Worm (Caenorhabditis elegans) whole organism, late embryonic: ENCODE measurements around the gene K09F6.11.
A peak's percentile ranks its signal among the peaks of the same experiment; 100 is the strongest.

Experiments used
- F13H6.1 ChIP-seq: sonication (generic microtip); optimal IDR thresholded peaks from 2 replicates; lab custom pipeline; 2016; ENCODE audit warnings: missing genetic modification characterization, missing compliant biosample characterization
- K09A11.1 ChIP-seq: sonication (generic microtip); optimal IDR thresholded peaks from 2 replicates; lab custom pipeline; 2017; ENCODE audit warnings: antibody characterized with exemption, mild to moderate bottlenecking, missing genetic modification characterization, missing compliant biosample characterization; ENCODE audit not compliant: insufficient read depth
- T23F11.4 ChIP-seq: fragments of 200-800 bp; sonication (Bioruptor generic); optimal IDR thresholded peaks from 2 replicates; lab custom pipeline; 2018; ENCODE audit warnings: mild to moderate bottlenecking, missing genetic modification characterization, missing compliant biosample characterization
- Y22D7AL.16 ChIP-seq: sonication (generic microtip); optimal IDR thresholded peaks from 2 replicates; lab custom pipeline; 2016; ENCODE audit warnings: missing genetic modification characterization, missing compliant biosample characterization
- ceh-14 ChIP-seq: sonication (generic microtip); optimal IDR thresholded peaks from 2 replicates; lab custom pipeline; 2016; ENCODE audit warnings: missing genotype, missing genetic modification characterization, missing compliant biosample characterization
- ceh-6 ChIP-seq: fragments of 200-800 bp; sonication (Bioruptor generic); optimal IDR thresholded peaks from 2 replicates; lab custom pipeline; 2018; ENCODE audit warnings: mild to moderate bottlenecking, missing genetic modification characterization, missing compliant biosample characterization
- ceh-9 ChIP-seq: sonication (generic microtip); optimal IDR thresholded peaks from 2 replicates; lab custom pipeline; 2016; ENCODE audit warnings: mild to moderate bottlenecking, missing genetic modification characterization, inconsistent platforms, missing compliant biosample characterization
- dmd-4 ChIP-seq: sonication (generic microtip); optimal IDR thresholded peaks from 2 replicates; lab custom pipeline; 2016; ENCODE audit warnings: borderline replicate concordance, missing genetic modification characterization, missing compliant biosample characterization
- elt-2 ChIP-seq: sonication (generic microtip); optimal IDR thresholded peaks from 2 replicates; lab custom pipeline; 2016; ENCODE audit warnings: missing genetic modification reagents, missing genetic modification characterization, missing compliant biosample characterization
- ets-4 ChIP-seq: sonication (generic microtip); optimal IDR thresholded peaks from 2 replicates; lab custom pipeline; 2016; ENCODE audit warnings: missing genetic modification characterization, missing compliant biosample characterization
- fax-1 ChIP-seq: sonication (generic microtip); optimal IDR thresholded peaks from 2 replicates; lab custom pipeline; 2016; ENCODE audit warnings: missing genotype, missing genetic modification characterization, missing compliant biosample characterization
- fkh-10 ChIP-seq: fragments of 150-350 bp; optimal IDR thresholded peaks from 2 replicates; lab custom pipeline; 2014; ENCODE audit warnings: missing biosample characterization, missing genetic modification reagents, missing genetic modification characterization
- fkh-6 ChIP-seq: sonication (generic microtip); optimal IDR thresholded peaks from 2 replicates; lab custom pipeline; 2016; ENCODE audit warnings: missing genetic modification characterization, missing compliant biosample characterization
- hlh-13 ChIP-seq: fragments of 200-800 bp; sonication (Bioruptor generic); optimal IDR thresholded peaks from 2 replicates; lab custom pipeline; 2018; ENCODE audit warnings: mild to moderate bottlenecking, missing genetic modification characterization, missing compliant biosample characterization
- hlh-6 ChIP-seq: sonication (generic microtip); optimal IDR thresholded peaks from 2 replicates; lab custom pipeline; 2016; ENCODE audit warnings: missing genotype, missing genetic modification characterization, missing compliant biosample characterization
- hlh-8 ChIP-seq: sonication (generic microtip); optimal IDR thresholded peaks from 2 replicates; lab custom pipeline; 2016; ENCODE audit warnings: missing genotype, missing genetic modification characterization, missing compliant biosample characterization
- lim-6 ChIP-seq: sonication (generic microtip); optimal IDR thresholded peaks from 2 replicates; lab custom pipeline; 2016; ENCODE audit warnings: missing genetic modification characterization, missing compliant biosample characterization
- lin-11 ChIP-seq: fragments of 200-800 bp; sonication (Bioruptor generic); optimal IDR thresholded peaks from 2 replicates; lab custom pipeline; 2018; ENCODE audit warnings: mild to moderate bottlenecking, missing genetic modification characterization, missing compliant biosample characterization
- nfya-1 ChIP-seq: sonication (generic microtip); optimal IDR thresholded peaks from 2 replicates; lab custom pipeline; 2017; ENCODE audit warnings: missing genetic modification characterization, mild to moderate bottlenecking, missing compliant biosample characterization, antibody characterized with exemption, moderate library complexity
- nhr-11 ChIP-seq: fragments of 150-350 bp; optimal IDR thresholded peaks from 2 replicates; lab custom pipeline; 2014; ENCODE audit warnings: missing biosample characterization, missing genetic modification characterization
- nhr-232 ChIP-seq: sonication (generic microtip); optimal IDR thresholded peaks from 2 replicates; lab custom pipeline; 2016; ENCODE audit warnings: missing genetic modification characterization, missing compliant biosample characterization
- odd-2 ChIP-seq: sonication (generic microtip); optimal IDR thresholded peaks from 2 replicates; lab custom pipeline; 2017; ENCODE audit warnings: antibody characterized with exemption, mild to moderate bottlenecking, missing genetic modification characterization, missing compliant biosample characterization
- pag-3 ChIP-seq: sonication (generic microtip); optimal IDR thresholded peaks from 2 replicates; lab custom pipeline; 2016; ENCODE audit warnings: missing compliant biosample characterization, missing genetic modification characterization, borderline replicate concordance
- pat-9 ChIP-seq: fragments of 200-800 bp; sonication (Bioruptor generic); optimal IDR thresholded peaks from 2 replicates; lab custom pipeline; 2018; ENCODE audit warnings: mild to moderate bottlenecking, missing genetic modification characterization, moderate library complexity, missing compliant biosample characterization
- pqm-1 ChIP-seq: sonication (generic microtip); optimal IDR thresholded peaks from 2 replicates; lab custom pipeline; 2016; ENCODE audit warnings: missing genetic modification characterization, missing compliant biosample characterization
- pros-1 ChIP-seq: fragments of 150-350 bp; optimal IDR thresholded peaks from 2 replicates; lab custom pipeline; 2014; ENCODE audit warnings: missing biosample characterization, missing genetic modification reagents, missing genetic modification characterization
- sox-4 ChIP-seq: sonication (generic microtip); optimal IDR thresholded peaks from 2 replicates; lab custom pipeline; 2017; ENCODE audit warnings: mild to moderate bottlenecking, missing genetic modification characterization, inconsistent platforms, missing compliant biosample characterization
- tbx-2 ChIP-seq: sonication (generic microtip); optimal IDR thresholded peaks from 2 replicates; lab custom pipeline; 2016; ENCODE audit warnings: missing genetic modification characterization, missing compliant biosample characterization
- ttx-3 ChIP-seq: sonication (generic microtip); optimal IDR thresholded peaks from 2 replicates; lab custom pipeline; 2016; ENCODE audit warnings: missing genetic modification reagents, missing genetic modification characterization, missing compliant biosample characterization
- unc-3 ChIP-seq, 2 experiments: fragments of 200-800 bp in 1 of 2; sonication (Bioruptor generic) in 1 of 2; sonication (generic microtip) in 1 of 2; conservative IDR thresholded peaks in 1 of 2; optimal IDR thresholded peaks in 1 of 2; 2 replicates each; pipeline versions ENCODE4 v1.3.6 to Lab custom; 2016 to 2022; ENCODE audit warnings: missing compliant biosample characterization in 2 of 2, missing genetic modification characterization in 2 of 2, missing genetic modification reagents in 1 of 2
- unc-42 ChIP-seq: sonication (generic microtip); optimal IDR thresholded peaks from 2 replicates; lab custom pipeline; 2016; ENCODE audit warnings: missing genotype, missing genetic modification characterization, missing compliant biosample characterization
- unc-55 ChIP-seq: sonication (generic microtip); optimal IDR thresholded peaks from 2 replicates; lab custom pipeline; 2017; ENCODE audit warnings: missing biosample characterization, missing genetic modification reagents, missing genetic modification characterization
- unc-86 ChIP-seq: sonication (generic microtip); optimal IDR thresholded peaks from 2 replicates; lab custom pipeline; 2016; ENCODE audit warnings: missing genetic modification characterization, missing compliant biosample characterization

K09F6.11 gene

ce11 chrII:2288798-2289197, 8.9 kb downstream of the K09F6.11 start, which contains the start of the genes K09F6.10 and K09F6.13:
Gene K09F6.10 (minus strand): TSS chrII:2288883.
Gene K09F6.13 (plus strand): TSS chrII:2289114.
- TF ChIP-seq nhr-232 (no peak), tbx-2 (tag; lab: Kevin White, UChicago) (no peak), pat-9 (tag; lab: Kevin White, UChicago) (no peak), ttx-3 (tag; lab: Kevin White, UChicago) (no peak), pros-1 (no peak), Y22D7AL.16 (no peak), lin-11 (tag; lab: Kevin White, UChicago) (no peak), lim-6 (no peak), pag-3 (tag; lab: Kevin White, UChicago) (no peak), fkh-10 (GFP tag; lab: Kevin White, UChicago) (no peak), unc-86 (no peak)

DNA sequence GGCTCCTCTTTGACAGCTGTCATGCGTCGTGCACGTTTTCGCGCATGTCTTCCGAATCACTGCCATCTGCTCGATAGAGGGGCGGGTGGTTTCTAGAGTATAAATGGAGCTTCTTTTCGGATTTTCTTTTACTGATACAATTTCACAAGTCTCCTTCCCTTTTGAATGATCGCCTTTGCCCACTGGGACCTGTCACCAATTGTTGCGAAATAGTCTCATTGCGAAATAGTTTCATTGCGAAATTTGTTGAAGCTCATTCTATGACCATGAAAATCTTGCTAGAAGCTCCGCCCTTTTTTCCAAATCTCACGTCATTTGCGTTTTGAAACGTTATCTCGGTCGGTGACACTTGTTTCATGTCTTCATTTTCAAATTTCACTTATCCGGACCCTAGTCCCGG, 9.5 kb downstream of the K09F6.11 start:
- TF ChIP-seq unc-3 (GFP tag; conservative IDR thresholded peaks at IDR 0.05; lab: Robert Waterston, UW) (no peak), unc-3 (tag; optimal IDR thresholded peaks at IDR 0.05; lab: Kevin White, UChicago) (peak; percentile 50), nhr-11 (tag; lab: Kevin White, UChicago) (no peak), unc-55 (peak; percentile 87)

DNA sequence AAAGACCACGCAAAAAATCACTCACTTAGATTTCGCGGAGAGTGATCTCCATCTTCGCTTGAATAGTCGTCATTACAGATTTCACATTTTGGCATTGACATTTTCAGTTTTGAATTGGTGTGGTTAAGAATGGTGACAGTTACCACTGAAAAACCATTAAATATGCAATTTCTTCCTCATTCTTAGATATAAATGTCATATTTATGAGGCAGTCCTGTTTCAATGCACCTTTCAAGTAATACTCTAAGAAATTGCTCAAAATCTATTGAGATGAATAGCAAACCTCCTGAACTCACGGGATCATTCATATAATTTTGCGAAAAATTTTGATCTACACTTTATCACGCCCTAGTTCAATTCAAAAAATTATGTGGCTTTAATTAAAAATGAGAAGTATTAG, 12.1 kb downstream of the K09F6.11 start, which contains the start of gene K09F6.7:
K09F6.7 (minus strand) TSS at position 101 of the 400 bp plus-strand sequence.
- TF ChIP-seq odd-2 (tag; lab: Kevin White, UChicago) (no peak), unc-42 (tag; lab: Kevin White, UChicago) (no peak), F13H6.1 (no peak), elt-2 (tag; lab: Kevin White, UChicago) (no peak), ttx-3 (tag; lab: Kevin White, UChicago) (no peak), fkh-6 (tag; lab: Kevin White, UChicago) (no peak), hlh-6 (no peak), K09A11.1 (tag; lab: Kevin White, UChicago) (no peak), sox-4 (tag; lab: Kevin White, UChicago) (no peak), dmd-4 (tag; lab: Kevin White, UChicago) (no peak), ceh-6 (GFP tag; lab: Kevin White, UChicago) (no peak), pqm-1 (no peak), ceh-9 (tag; lab: Kevin White, UChicago) (no peak)
- TF ChIP-seq, all 69 proteins: peak for 0

DNA sequence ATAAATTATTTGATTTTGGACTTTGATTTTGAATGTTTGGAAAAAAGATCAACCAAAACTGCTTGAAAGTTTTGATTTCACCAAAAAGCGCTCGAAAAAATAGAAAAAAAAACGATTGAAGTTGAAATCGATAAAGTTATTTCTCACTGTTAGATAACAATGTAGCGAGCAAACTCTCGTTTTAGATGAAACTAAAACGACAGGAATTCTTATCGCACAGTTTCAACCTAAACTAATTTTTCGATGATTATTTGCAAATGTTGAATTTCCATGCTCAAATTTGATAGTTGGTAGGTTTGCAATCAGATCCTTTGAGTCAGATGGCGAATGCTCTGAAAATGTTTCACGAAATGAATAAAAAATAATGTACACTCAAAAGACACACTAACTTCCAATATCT, 12.6 kb downstream of the K09F6.11 start:
- no peak for TF ChIP-seq odd-2 (tag; lab: Kevin White, UChicago)
- no peak for TF ChIP-seq nfya-1
- TF ChIP-seq pros-1: no peak
- no peak for TF ChIP-seq ceh-14 (tag; lab: Kevin White, UChicago)
- TF ChIP-seq nhr-11 (tag; lab: Kevin White, UChicago): no peak
- no peak for TF ChIP-seq hlh-13 (GFP tag; lab: Kevin White, UChicago)
- no peak for TF ChIP-seq lin-11 (tag; lab: Kevin White, UChicago)

DNA sequence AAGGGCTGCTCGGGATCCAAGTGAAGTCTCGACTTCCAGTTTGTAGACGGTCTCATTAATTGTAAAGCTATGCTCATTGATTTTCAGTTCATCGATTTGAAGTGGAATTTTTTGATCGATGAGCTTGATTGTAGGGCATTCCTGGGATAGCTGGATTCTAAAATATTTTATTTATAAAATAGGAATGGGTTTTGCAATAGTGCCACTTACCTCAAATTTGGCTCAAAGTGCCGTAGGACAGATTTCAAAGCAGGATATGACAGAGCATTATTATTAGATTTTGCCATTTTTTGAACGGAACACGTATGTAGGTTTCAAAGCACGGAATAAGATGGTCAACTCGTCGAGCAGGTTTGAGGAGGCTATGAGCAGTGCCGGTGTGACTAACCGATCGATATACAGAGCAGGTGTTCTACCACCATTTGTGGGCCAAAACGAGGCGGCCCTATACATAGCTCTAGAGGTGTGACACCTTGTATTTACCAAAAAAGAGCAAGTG, 15.9 kb downstream of the K09F6.11 start, which contains the start of gene fbxc-25:
fbxc-25 (minus strand) TSS at position 449 of the 499 bp plus-strand sequence.
- TF ChIP-seq tbx-2 (tag; lab: Kevin White, UChicago) (no peak), K09A11.1 (tag; lab: Kevin White, UChicago) (no peak), fax-1 (tag; lab: Kevin White, UChicago) (no peak), nfya-1 (no peak), hlh-8 (no peak), T23F11.4 (no peak), hlh-13 (GFP tag; lab: Kevin White, UChicago) (no peak), ets-4 (tag; lab: Kevin White, UChicago) (no peak)
